Fruit fly (Drosophila melanogaster): ENCODE measurements around the gene CG4073.

The CG4073 gene

dm6 chr3R:10664942-10665341, 49.7 kb upstream of the CG4073 start (continued):
- peak; percentile 63 for TF ChIP-seq CG15601 (tag; optimal IDR thresholded peaks at IDR 0.05)
- peak; percentile 79 for TF ChIP-seq Awh (GFP tag; IDR thresholded peaks at IDR 0.05)
- peak; percentile 88 for TF ChIP-seq ash1 (GFP tag; optimal IDR thresholded peaks at IDR 0.05)
- TF ChIP-seq Camta (GFP tag; optimal IDR thresholded peaks at IDR 0.05), result no peak
- TF ChIP-seq CG10979 (tag; optimal IDR thresholded peaks at IDR 0.05), result peak; percentile 68
- TF ChIP-seq lbe (GFP tag; optimal IDR thresholded peaks at IDR 0.05), result no peak
- peak; percentile 3 for TF ChIP-seq NC2β (GFP tag; optimal IDR thresholded peaks at IDR 0.05)
- peak; percentile 49; the same call in 1 of the 2 replicates for TF ChIP-seq HLH3B (GFP tag; IDR thresholded peaks at IDR 0.05)
- TF ChIP-seq Fer2 (tag; optimal IDR thresholded peaks at IDR 0.05), result peak; percentile 30
- no peak for TF ChIP-seq tup (GFP tag; optimal IDR thresholded peaks at IDR 0.05)
- TF ChIP-seq hth (optimal IDR thresholded peaks at IDR 0.05), result no peak
- TF ChIP-seq p53 (GFP tag; optimal IDR thresholded peaks at IDR 0.05), result no peak
- TF ChIP-seq CG4820 (GFP tag; optimal IDR thresholded peaks at IDR 0.05), result peak; percentile 20
- no peak for TF ChIP-seq CG12744 (GFP tag; optimal IDR thresholded peaks at IDR 0.05)
- peak; percentile 68 for TF ChIP-seq unpg (GFP tag; optimal IDR thresholded peaks at IDR 0.05)
- TF ChIP-seq C15 (GFP tag; IDR thresholded peaks at IDR 0.05), result no peak
- TF ChIP-seq Neu2 (GFP tag; optimal IDR thresholded peaks at IDR 0.05; ENCODE audit: borderline replicate concordance), result peak; percentile 99
- no peak for TF ChIP-seq gfzf (GFP tag; optimal IDR thresholded peaks at IDR 0.05)
- no peak for TF ChIP-seq disco-r (GFP tag; optimal IDR thresholded peaks at IDR 0.05)
- peak; percentile 33; the same call in 1 of the 2 replicates for TF ChIP-seq CG10959 (GFP tag; IDR thresholded peaks at IDR 0.05)
- TF ChIP-seq Abd-B (GFP tag; optimal IDR thresholded peaks at IDR 0.05), result no peak
- peak; percentile 92 for TF ChIP-seq CG1832 (GFP tag; optimal IDR thresholded peaks at IDR 0.05)
- no peak for TF ChIP-seq CG10147 (GFP tag; optimal IDR thresholded peaks at IDR 0.05)
- TF ChIP-seq HLH54F (GFP tag; optimal IDR thresholded peaks at IDR 0.05), result no peak
- peak; percentile 23; the same call in 1 of the 2 replicates for TF ChIP-seq Oaz (GFP tag; IDR thresholded peaks at IDR 0.05)
- TF ChIP-seq CG13775 (GFP tag; optimal IDR thresholded peaks at IDR 0.05), result peak; percentile 55
- peak; percentile 63 for TF ChIP-seq CG2712 (tag; optimal IDR thresholded peaks at IDR 0.05)
- peak; percentile 31 for TF ChIP-seq ind (GFP tag; optimal IDR thresholded peaks at IDR 0.05)
- TF ChIP-seq CG12769 (tag; optimal IDR thresholded peaks at IDR 0.05), result peak; percentile 56
- no peak for TF ChIP-seq gro (GFP tag; optimal IDR thresholded peaks at IDR 0.05)
- TF ChIP-seq zf30C (GFP tag; optimal IDR thresholded peaks at IDR 0.05), result peak; percentile 58
- no peak for TF ChIP-seq esg (GFP tag; conservative IDR thresholded peaks at IDR 0.05)
- no peak for TF ChIP-seq CG2129 (GFP tag; IDR thresholded peaks at IDR 0.05; ENCODE audit: partially characterized antibody)
- no peak for TF ChIP-seq pita (GFP tag; optimal IDR thresholded peaks at IDR 0.05)
- peak; percentile 67; the same call in 2 of the 3 replicates for TF ChIP-seq CG11456 (GFP tag; IDR thresholded peaks at IDR 0.05)
- no peak for TF ChIP-seq HLH4C (GFP tag; IDR thresholded peaks at IDR 0.05; ENCODE audit: partially characterized antibody)
- TF ChIP-seq CG9932 (GFP tag; IDR thresholded peaks at IDR 0.05), result no peak
- peak; percentile 77; the same call in 2 of the 3 replicates for TF ChIP-seq gce (GFP tag; IDR thresholded peaks at IDR 0.05)
- peak; percentile 56; the same call in 1 of the 2 replicates for TF ChIP-seq ara (GFP tag; IDR thresholded peaks at IDR 0.05)
- no peak for TF ChIP-seq CG6272 (GFP tag; IDR thresholded peaks at IDR 0.05)
- TF ChIP-seq YL-1 (GFP tag; optimal IDR thresholded peaks at IDR 0.05), result peak; percentile 10
- TF ChIP-seq ham (GFP tag; IDR thresholded peaks at IDR 0.05), result no peak
- TF ChIP-seq Bgb (GFP tag; IDR thresholded peaks at IDR 0.05; ENCODE audit: partially characterized antibody), result peak; percentile 9; the same call in 1 of the 2 replicates
- TF ChIP-seq Scr (GFP tag; IDR thresholded peaks at IDR 0.05; ENCODE audit: partially characterized antibody), result peak; percentile 12; the same call in 1 of the 2 replicates
- no peak for TF ChIP-seq Hr39 (optimal IDR thresholded peaks at IDR 0.05)
- peak; percentile 32 for TF ChIP-seq CG3407 (GFP tag; optimal IDR thresholded peaks at IDR 0.05)
- TF ChIP-seq stwl (tag; optimal IDR thresholded peaks at IDR 0.05), result peak; percentile 61
- peak; percentile 76 for TF ChIP-seq CG10431 (GFP tag; optimal IDR thresholded peaks at IDR 0.05)
- peak; percentile 15 for TF ChIP-seq CG11723 (GFP tag; optimal IDR thresholded peaks at IDR 0.05)
- peak; percentile 23 for TF ChIP-seq trem (tag; optimal IDR thresholded peaks at IDR 0.05)
- TF ChIP-seq CG15479 (GFP tag; optimal IDR thresholded peaks at IDR 0.05), result no peak
